Worm (Caenorhabditis elegans) whole organism, L3 larva: ENCODE measurements around the gene pat-9.

Experiments used
- ZK546.5 ChIP-seq: sonication (generic microtip); optimal IDR thresholded peaks from 2 replicates; lab custom pipeline; 2017; ENCODE audit warnings: missing biosample characterization, missing genetic modification characterization
- aly-2 ChIP-seq: fragments of 150-350 bp; optimal IDR thresholded peaks from 2 replicates; lab custom pipeline; 2014; ENCODE audit warnings: missing biosample characterization, missing genetic modification characterization
- ama-1 ChIP-seq: fragments of 150-350 bp; optimal IDR thresholded peaks from 2 replicates; lab custom pipeline; 2018
- ceh-16 ChIP-seq: sonication (generic microtip); optimal IDR thresholded peaks from 2 replicates; lab custom pipeline; 2017; ENCODE audit warnings: missing biosample characterization, missing genetic modification characterization
- ceh-9 ChIP-seq: sonication (generic microtip); optimal IDR thresholded peaks from 2 replicates; lab custom pipeline; 2018; ENCODE audit warnings: missing biosample characterization, missing genetic modification characterization
- egl-27 ChIP-seq: sonication (generic microtip); optimal IDR thresholded peaks from 4 replicates; lab custom pipeline; 2017; ENCODE audit warnings: missing biosample characterization, missing genetic modification reagents, missing genetic modification characterization
- egl-5 ChIP-seq: fragments of 150-350 bp; optimal IDR thresholded peaks from 2 replicates; lab custom pipeline; 2017; ENCODE audit warnings: missing biosample characterization, missing genetic modification reagents, missing genetic modification characterization, inconsistent platforms
- elt-1 ChIP-seq: fragments of 150-350 bp; optimal IDR thresholded peaks from 2 replicates; lab custom pipeline; 2014; ENCODE audit warnings: missing biosample characterization, missing genetic modification characterization
- elt-2 ChIP-seq: sonication (generic microtip); optimal IDR thresholded peaks from 2 replicates; lab custom pipeline; 2016; ENCODE audit warnings: missing genetic modification reagents, mild to moderate bottlenecking, missing genetic modification characterization, missing compliant biosample characterization
- eor-1 ChIP-seq, 2 experiments: fragments of 150-350 bp; optimal IDR thresholded peaks; 2 replicates each; lab custom pipeline; 2014 to 2018; ENCODE audit warnings: missing biosample characterization in 2 of 2, missing genetic modification characterization in 2 of 2
- fkh-10 ChIP-seq: sonication (generic microtip); optimal IDR thresholded peaks from 2 replicates; lab custom pipeline; 2017; ENCODE audit warnings: missing biosample characterization, missing genetic modification reagents, missing genetic modification characterization
- fkh-2 ChIP-seq: fragments of 150-350 bp; optimal IDR thresholded peaks from 2 replicates; lab custom pipeline; 2014; ENCODE audit warnings: missing biosample characterization, missing genetic modification reagents, missing genetic modification characterization
- jun-1 ChIP-seq: fragments of 150-350 bp; optimal IDR thresholded peaks from 2 replicates; lab custom pipeline; 2014; ENCODE audit warnings: missing biosample characterization, missing genetic modification reagents, missing genetic modification characterization
- lin-15B ChIP-seq: fragments of 150-350 bp; optimal IDR thresholded peaks from 2 replicates; lab custom pipeline; 2014; ENCODE audit warnings: missing biosample characterization, missing genetic modification characterization
- lin-39 ChIP-seq: fragments of 150-350 bp; optimal IDR thresholded peaks from 2 replicates; lab custom pipeline; 2018; ENCODE audit warnings: missing biosample characterization, missing genetic modification reagents, missing genetic modification characterization
- lsy-12 ChIP-seq: sonication (generic microtip); optimal IDR thresholded peaks from 2 replicates; lab custom pipeline; 2016; ENCODE audit warnings: mild to moderate bottlenecking, missing genetic modification characterization, missing compliant biosample characterization
- mml-1 ChIP-seq: fragments of 150-350 bp; sonication (generic microtip); optimal IDR thresholded peaks from 3 replicates; lab custom pipeline; 2014; ENCODE audit warnings: missing biosample characterization, missing genetic modification characterization
- nfya-1 ChIP-seq: sonication (generic microtip); optimal IDR thresholded peaks from 2 replicates; lab custom pipeline; 2017; ENCODE audit warnings: missing genetic modification characterization, mild to moderate bottlenecking, missing compliant biosample characterization, antibody characterized with exemption, moderate library complexity; ENCODE audit not compliant: insufficient read depth
- nhr-23 ChIP-seq: fragments of 150-350 bp; optimal IDR thresholded peaks from 2 replicates; lab custom pipeline; 2014; ENCODE audit warnings: missing biosample characterization, missing genetic modification reagents, missing genetic modification characterization
- nhr-25 ChIP-seq: sonication (generic microtip); optimal IDR thresholded peaks from 2 replicates; lab custom pipeline; 2017; ENCODE audit warnings: missing biosample characterization, missing genetic modification characterization
- nhr-43 ChIP-seq: sonication (generic microtip); optimal IDR thresholded peaks from 2 replicates; lab custom pipeline; 2016; ENCODE audit warnings: mild to moderate bottlenecking, missing genetic modification characterization, missing compliant biosample characterization; ENCODE audit not compliant: poor library complexity, severe bottlenecking
- nhr-67 ChIP-seq: fragments of 150-350 bp; optimal IDR thresholded peaks from 2 replicates; lab custom pipeline; 2014; ENCODE audit warnings: missing biosample characterization, missing genetic modification characterization
- nhr-77 ChIP-seq: fragments of 150-350 bp; optimal IDR thresholded peaks from 2 replicates; lab custom pipeline; 2014; ENCODE audit warnings: missing biosample characterization, missing genetic modification characterization
- pha-4 ChIP-seq: fragments of 150-350 bp; optimal IDR thresholded peaks from 2 replicates; lab custom pipeline; 2014; ENCODE audit warnings: missing biosample characterization, missing genetic modification reagents, missing genetic modification characterization
- pqm-1 ChIP-seq: fragments of 150-350 bp; optimal IDR thresholded peaks from 2 replicates; lab custom pipeline; 2017; ENCODE audit warnings: missing biosample characterization, missing genetic modification characterization, inconsistent platforms
- snpc-4 ChIP-seq: fragments of 150-350 bp; optimal IDR thresholded peaks from 2 replicates; lab custom pipeline; 2014; ENCODE audit warnings: missing biosample characterization, missing genetic modification characterization
- unc-39 ChIP-seq: sonication (generic microtip); optimal IDR thresholded peaks from 4 replicates; lab custom pipeline; 2017; ENCODE audit warnings: missing biosample characterization, missing genetic modification characterization
- unc-62 ChIP-seq: fragments of 150-350 bp; sonication (generic microtip); optimal IDR thresholded peaks from 4 replicates; lab custom pipeline; 2014; ENCODE audit warnings: missing biosample characterization, missing genetic modification reagents, missing genetic modification characterization
- ztf-11 ChIP-seq: fragments of 150-350 bp; optimal IDR thresholded peaks from 2 replicates; lab custom pipeline; 2014; ENCODE audit warnings: missing biosample characterization, missing genetic modification characterization
- ztf-4 ChIP-seq: fragments of 150-350 bp; optimal IDR thresholded peaks from 2 replicates; lab custom pipeline; 2014; ENCODE audit warnings: missing biosample characterization, missing genetic modification characterization

The pat-9 gene

ce11 chrX:16545641-16546040, 9.0 kb downstream of the pat-9 start:
- TF ChIP-seq nhr-67 (no peak), snpc-4 (tag; lab: Kevin White, UChicago) (peak; percentile 76)

DNA sequence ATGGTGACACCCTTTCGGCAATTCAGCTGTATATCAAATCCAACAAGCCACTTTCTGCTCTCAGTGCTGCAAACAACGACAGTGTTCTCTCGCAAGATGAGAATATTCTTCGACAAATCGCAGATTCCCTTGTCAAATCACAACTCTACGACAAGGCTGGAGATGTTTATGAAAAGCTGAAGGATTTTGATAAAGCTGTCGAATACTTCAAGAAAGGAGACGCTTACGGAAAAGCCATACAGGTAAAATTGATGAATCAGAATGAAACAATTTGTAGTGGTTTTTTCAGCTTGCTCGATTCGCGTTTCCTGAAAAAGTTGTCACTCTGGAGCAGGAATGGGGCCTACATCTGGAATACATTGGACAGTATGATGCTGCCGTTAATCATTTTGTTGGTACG, 9.4 kb downstream of the pat-9 start:
- no peak for TF ChIP-seq unc-62 (GFP tag; lab: Kevin White, UChicago)
- TF ChIP-seq jun-1 (tag; lab: Kevin White, UChicago): no peak
- TF ChIP-seq lsy-12 (tag; lab: Kevin White, UChicago): no peak
- no peak for TF ChIP-seq ztf-11 (tag; lab: Kevin White, UChicago)
- TF ChIP-seq pqm-1: no peak
- TF ChIP-seq, all 47 proteins: peak for 0

ce11 chrX:16548290-16548689, 11.6 kb downstream of the pat-9 start:
- TF ChIP-seq fkh-2 (tag; lab: Kevin White, UChicago) (no peak), egl-5 (tag; lab: Kevin White, UChicago) (no peak), nhr-77 (no peak), aly-2 (tag; lab: Kevin White, UChicago) (no peak), ama-1 (lab: Kevin White, UChicago) (no peak), pqm-1 (no peak), nhr-23 (no peak)

- TF ChIP-seq egl-27: no peak
- peak; percentile 54 for TF ChIP-seq jun-1 (tag; lab: Kevin White, UChicago)
- peak; percentile 83 for TF ChIP-seq elt-2 (tag; lab: Kevin White, UChicago)
- TF ChIP-seq pqm-1: peak; percentile 52
These were observed 13.9 kb downstream of the pat-9 start for ce11 chrX:16550551-16550950.

DNA sequence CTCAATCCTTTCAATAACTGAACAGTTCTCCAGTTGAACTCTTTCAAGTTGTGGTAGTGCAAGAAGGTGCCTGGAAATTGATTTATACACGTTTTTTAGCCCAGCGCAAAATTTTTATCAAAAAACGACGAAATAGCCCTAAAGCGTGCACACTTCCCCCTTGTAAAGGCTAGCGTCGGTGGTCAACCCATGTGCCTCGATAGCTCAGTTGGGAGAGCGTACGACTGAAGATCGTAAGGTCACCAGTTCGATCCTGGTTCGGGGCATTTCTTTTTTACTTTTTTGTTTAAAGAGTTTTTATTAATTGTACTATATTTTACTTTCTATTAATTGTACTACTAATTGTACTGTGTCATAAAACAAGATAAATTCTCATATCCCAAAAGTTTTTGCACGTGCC, 14.6 kb downstream of the pat-9 start:
- peak; percentile 10 for TF ChIP-seq nhr-43 (tag; lab: Kevin White, UChicago)
- peak; percentile 38 for TF ChIP-seq elt-2 (tag; lab: Kevin White, UChicago)
- TF ChIP-seq lin-15B (tag; lab: Kevin White, UChicago): no peak
- peak; percentile 25 for TF ChIP-seq lsy-12 (tag; lab: Kevin White, UChicago)

DNA sequence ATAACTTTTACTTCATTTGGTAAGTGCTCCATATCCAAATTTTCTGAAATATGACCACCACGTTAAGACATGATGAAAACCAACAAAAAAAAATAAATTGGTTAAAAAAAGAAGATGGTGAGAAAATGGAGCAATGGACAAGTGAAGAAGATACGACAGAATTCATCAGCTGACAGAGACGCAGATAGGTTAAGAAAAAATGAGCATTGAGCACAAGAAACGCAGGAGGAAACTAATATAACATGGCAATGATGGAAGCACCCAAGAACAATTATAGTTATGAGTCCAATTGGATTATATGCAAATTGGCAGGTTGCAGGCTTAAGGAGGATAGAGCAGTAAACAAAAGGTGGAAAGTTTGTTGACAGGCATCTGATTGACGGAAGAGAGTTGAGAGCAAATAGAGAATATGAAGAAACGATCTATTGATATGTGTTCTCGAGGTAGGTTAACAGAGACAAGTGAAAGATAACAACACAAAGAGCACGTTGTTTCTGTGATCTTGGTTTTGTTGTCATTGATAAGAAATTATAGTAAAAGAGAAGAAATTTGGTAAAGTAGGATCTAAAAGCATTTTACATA, 17.2 kb downstream of the pat-9 start, which contains the start of gene K08B5.2:
Gene K08B5.2, minus strand, starts transcription at position 43 of the 582 bp plus-strand sequence.
- TF ChIP-seq ZK546.5 (no peak), ama-1 (lab: Kevin White, UChicago) (no peak), elt-2 (tag; lab: Kevin White, UChicago) (peak; percentile 72), nfya-1 (peak; percentile 29), ztf-4 (tag; lab: Kevin White, UChicago) (no peak), ceh-9 (tag; lab: Kevin White, UChicago) (no peak), pha-4 (tag; lab: Kevin White, UChicago) (peak; percentile 83), pqm-1 (peak; percentile 58)
- TF ChIP-seq, all 47 proteins: peak for 4

DNA sequence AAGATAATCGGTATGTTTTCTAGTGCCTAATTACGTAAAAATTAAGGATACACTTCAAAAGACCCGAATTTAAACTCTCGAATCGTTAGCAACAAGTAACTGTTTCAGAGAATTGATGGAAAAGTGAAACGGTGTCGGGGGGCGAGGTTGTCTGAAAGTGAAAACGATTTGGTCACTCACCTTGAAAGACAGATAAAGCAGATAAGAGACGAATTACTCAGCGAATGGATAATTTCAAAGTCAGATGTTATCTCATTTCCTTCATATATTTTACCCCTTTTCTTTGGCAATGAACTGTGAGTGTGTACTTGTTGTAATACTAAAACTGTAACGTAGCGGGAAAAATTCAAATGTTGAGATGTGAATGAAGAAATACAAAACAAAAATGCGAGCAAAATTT, 19.0 kb downstream of the pat-9 start:
- TF ChIP-seq unc-39 (tag; lab: Kevin White, UChicago): no peak
- no peak for TF ChIP-seq pha-4 (tag; lab: Kevin White, UChicago)
- TF ChIP-seq ceh-9 (tag; lab: Kevin White, UChicago): no peak
- TF ChIP-seq nhr-25 (tag; lab: Kevin White, UChicago): peak; percentile 94
- TF ChIP-seq ztf-4 (tag; lab: Kevin White, UChicago): no peak
- no peak for TF ChIP-seq lin-39
- peak; percentile 96 for TF ChIP-seq elt-1 (tag; lab: Kevin White, UChicago)
- TF ChIP-seq mml-1: no peak
- TF ChIP-seq ceh-16 (tag; lab: Kevin White, UChicago): no peak
- TF ChIP-seq fkh-10: no peak
- no peak for TF ChIP-seq eor-1 (tag; optimal IDR thresholded peaks at IDR 0.05; lab: Kevin White, UChicago)
